Worm (Caenorhabditis elegans) whole organism, early embryonic: ENCODE measurements around the gene T05A7.13.

Source experiments
- F13C5.2 ChIP-seq: sonication (generic microtip); optimal IDR thresholded peaks from 2 replicates; lab custom pipeline; 2017; ENCODE audit warnings: mild to moderate bottlenecking, missing genetic modification characterization, inconsistent platforms, missing compliant biosample characterization
- ama-1 ChIP-seq: fragments of 150-350 bp; optimal IDR thresholded peaks from 2 replicates; lab custom pipeline; 2014
- ceh-13 ChIP-seq: fragments of 200-800 bp; sonication (Bioruptor generic); optimal IDR thresholded peaks from 2 replicates; lab custom pipeline; 2018; ENCODE audit warnings: mild to moderate bottlenecking, missing genetic modification characterization, missing compliant biosample characterization
- ceh-36 ChIP-seq: sonication (generic microtip); optimal IDR thresholded peaks from 2 replicates; lab custom pipeline; 2016; ENCODE audit warnings: missing genetic modification characterization, inconsistent platforms, missing compliant biosample characterization
- ets-7 ChIP-seq: sonication (generic microtip); optimal IDR thresholded peaks from 2 replicates; lab custom pipeline; 2016; ENCODE audit warnings: missing genotype, missing genetic modification characterization, missing compliant biosample characterization
- flt-1 ChIP-seq: fragments of 200-800 bp; sonication (Bioruptor generic); IDR thresholded peaks from 2 replicates; pipeline ENCODE4 v1.3.6; 2022; ENCODE audit warnings: missing genetic modification characterization, missing compliant biosample characterization
- hmbx-1 ChIP-seq: sonication (generic microtip); optimal IDR thresholded peaks from 2 replicates; lab custom pipeline; 2016; ENCODE audit warnings: mild to moderate bottlenecking, missing genetic modification characterization, missing compliant biosample characterization
- hmg-4 ChIP-seq: fragments of 200-800 bp; sonication (Bioruptor generic); optimal IDR thresholded peaks from 2 replicates; lab custom pipeline; 2018; ENCODE audit warnings: mild to moderate bottlenecking, missing genetic modification characterization, missing compliant biosample characterization
- hnd-1 ChIP-seq: sonication (generic microtip); optimal IDR thresholded peaks from 2 replicates; lab custom pipeline; 2016; ENCODE audit warnings: missing genetic modification characterization, missing compliant biosample characterization
- pes-1 ChIP-seq: fragments of 200-800 bp; sonication (Bioruptor generic); IDR thresholded peaks from 2 replicates; pipeline ENCODE4 v1.3.6; 2022; ENCODE audit warnings: missing genetic modification reagents, missing genetic modification characterization, missing compliant biosample characterization
- sea-1 ChIP-seq: fragments of 200-800 bp; sonication (Bioruptor generic); conservative IDR thresholded peaks from 2 replicates; pipeline ENCODE4 v1.3.6; 2022; ENCODE audit warnings: missing genetic modification characterization, missing compliant biosample characterization
- tbx-11 ChIP-seq: fragments of 200-800 bp; sonication (Bioruptor generic); IDR thresholded peaks from 2 replicates; pipeline ENCODE4 v1.3.6; 2022; ENCODE audit warnings: missing genetic modification characterization, missing compliant biosample characterization
- tra-4 ChIP-seq: sonication (generic microtip); optimal IDR thresholded peaks from 2 replicates; lab custom pipeline; 2017; ENCODE audit warnings: missing genetic modification characterization, missing compliant biosample characterization

DNA sequence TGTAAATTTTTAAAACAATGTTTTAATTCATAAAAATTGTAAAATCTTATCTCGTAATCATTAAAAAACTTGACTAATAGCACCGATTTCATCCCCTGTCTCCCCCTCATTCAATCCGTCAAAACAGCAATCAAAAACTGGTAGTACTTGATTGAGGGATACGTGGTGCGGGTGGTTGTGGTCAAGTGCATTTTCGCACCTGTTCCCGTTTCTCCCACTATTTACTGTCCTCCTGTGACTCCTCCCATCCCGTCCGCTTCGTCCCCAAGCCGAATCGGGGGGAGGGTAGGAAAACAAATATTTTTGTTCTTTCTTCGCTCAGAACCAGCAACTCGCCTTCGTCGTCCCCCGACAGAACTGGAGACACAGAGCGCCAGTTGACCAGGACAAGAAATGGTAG is 12.4 kb downstream of the T05A7.13 start, which contains the start of gene lgc-27:
- TF ChIP-seq ama-1 (lab: Kevin White, UChicago) (no peak), tbx-11 (no peak), flt-1 (GFP tag; lab: Robert Waterston, UW) (no peak), pes-1 (GFP tag; lab: Robert Waterston, UW) (no peak), tra-4 (tag; lab: Kevin White, UChicago) (no peak), F13C5.2 (no peak), ets-7 (no peak), ceh-13 (no peak), ceh-36 (tag; lab: Kevin White, UChicago) (no peak), hmg-4 (GFP tag; lab: Kevin White, UChicago) (no peak), sea-1 (GFP tag; lab: Robert Waterston, UW) (no peak), hnd-1 (tag; lab: Kevin White, UChicago) (no peak), hmbx-1 (no peak)
